Fruit fly (Drosophila melanogaster) whole organism, prepupa: ENCODE data around the gene CG15878.

ENCODE experiments used
- CG11294 ChIP-seq: fragments of 200-800 bp; sonication (Bioruptor generic); IDR thresholded peaks from 2 replicates; pipeline ENCODE4 v1.3.6; 2022; ENCODE audit warnings: missing biosample characterization, missing genetic modification characterization
- Eip75B ChIP-seq: fragments of 200-800 bp; sonication (Bioruptor generic); optimal IDR thresholded peaks from 3 replicates; lab custom pipeline; 2016; ENCODE audit warnings: missing biosample characterization, missing genetic modification characterization
- Eip78C ChIP-seq: fragments of 200-800 bp; sonication (Bioruptor generic); peaks from one replicate; lab custom pipeline; 2016; ENCODE audit warnings: missing biosample characterization, missing genetic modification characterization
- Ets21C ChIP-seq: fragments of 200-800 bp; sonication (Bioruptor generic); optimal IDR thresholded peaks from 3 replicates; lab custom pipeline; 2016; ENCODE audit warnings: missing biosample characterization, missing genetic modification characterization
- Gug ChIP-seq: fragments of 200-800 bp; sonication (Bioruptor generic); IDR thresholded peaks from 2 replicates; pipeline ENCODE4 v1.3.6; 2022; ENCODE audit warnings: missing biosample characterization, missing genetic modification characterization
- achi ChIP-seq: fragments of 200-800 bp; sonication (Bioruptor generic); optimal IDR thresholded peaks from 3 replicates; lab custom pipeline; 2016; ENCODE audit warnings: missing biosample characterization, missing genetic modification characterization
- esn ChIP-seq: fragments of 200-800 bp; sonication (Bioruptor generic); optimal IDR thresholded peaks from 2 replicates; lab custom pipeline; 2016; ENCODE audit warnings: missing biosample characterization, mild to moderate bottlenecking, missing genetic modification characterization, moderate library complexity
- fd59A ChIP-seq: fragments of 200-800 bp; sonication (Bioruptor generic); optimal IDR thresholded peaks from 2 replicates; lab custom pipeline; 2017; ENCODE audit warnings: missing biosample characterization, mild to moderate bottlenecking, missing genetic modification characterization, missing genetic modification reagents
- lz ChIP-seq: fragments of 200-800 bp; sonication (Bioruptor generic); optimal IDR thresholded peaks from 3 replicates; lab custom pipeline; 2016; ENCODE audit warnings: missing biosample characterization, missing genetic modification characterization
- net ChIP-seq: fragments of 200-800 bp; sonication (Bioruptor generic); optimal IDR thresholded peaks from 3 replicates; lab custom pipeline; 2016; ENCODE audit warnings: missing biosample characterization, missing genetic modification characterization
- pdm3 ChIP-seq: fragments of 200-800 bp; sonication (Bioruptor generic); optimal IDR thresholded peaks from 3 replicates; lab custom pipeline; 2016; ENCODE audit warnings: missing biosample characterization, missing genetic modification characterization
- salr ChIP-seq, 2 experiments: fragments of 200-800 bp; sonication (Bioruptor generic); optimal IDR thresholded peaks; 3 replicates each; lab custom pipeline; 2016 to 2018; ENCODE audit warnings: missing biosample characterization in 2 of 2, missing genetic modification characterization in 2 of 2, mild to moderate bottlenecking in 1 of 2

dm6 chr3L:2243846-2244528 is 31.7 kb upstream of the CG15878 start, which contains the start of gene CG32301:
- TF ChIP-seq Eip78C, result no peak
- TF ChIP-seq Gug (GFP tag; lab: Robert Waterston, UW), result no peak
- TF ChIP-seq lz (GFP tag; lab: Kevin White, UChicago), result no peak
- TF ChIP-seq salr (GFP tag; optimal IDR thresholded peaks at IDR 0.05; lab: Kevin White, UChicago), result no peak
- no peak for TF ChIP-seq pdm3 (GFP tag; lab: Kevin White, UChicago)
- TF ChIP-seq Eip75B (GFP tag; lab: Kevin White, UChicago), result no peak
- TF ChIP-seq net, result no peak
- TF ChIP-seq fd59A, result no peak
- TF ChIP-seq esn (GFP tag; lab: Kevin White, UChicago), result no peak
- TF ChIP-seq CG11294 (GFP tag; lab: Robert Waterston, UW), result no peak
- no peak for TF ChIP-seq Ets21C (GFP tag; lab: Kevin White, UChicago)
- no peak for TF ChIP-seq achi (GFP tag; lab: Kevin White, UChicago)
